Worm (Caenorhabditis elegans) whole organism, young adult: Measurements from ENCODE around the gene oxi-1.

ENCODE experiments used
- C06A6.2 ChIP-seq: fragments of 200-800 bp; sonication (Bioruptor generic); conservative IDR thresholded peaks from 2 replicates; pipeline ENCODE4 v1.3.6; 2022; ENCODE audit warnings: missing genetic modification characterization, missing compliant biosample characterization
- C17E4.6 ChIP-seq: fragments of 200-800 bp; sonication (Bioruptor generic); IDR thresholded peaks from 2 replicates; pipeline ENCODE4 v1.3.6; 2022; ENCODE audit warnings: missing genetic modification reagents, missing genetic modification characterization, missing compliant biosample characterization
- F55B11.4 ChIP-seq: sonication (generic microtip); optimal IDR thresholded peaks from 2 replicates; lab custom pipeline; 2016; ENCODE audit warnings: missing compliant biosample characterization, missing genetic modification characterization, borderline replicate concordance; ENCODE audit not compliant: insufficient read depth
- F57A8.1 ChIP-seq: fragments of 200-800 bp; sonication (Bioruptor generic); optimal IDR thresholded peaks from 2 replicates; lab custom pipeline; 2018; ENCODE audit warnings: mild to moderate bottlenecking, missing genetic modification characterization, moderate library complexity, missing compliant biosample characterization
- K11D2.4 ChIP-seq: fragments of 200-800 bp; sonication (Bioruptor generic); IDR thresholded peaks from 2 replicates; pipeline ENCODE4 v1.3.6; 2022; ENCODE audit warnings: missing genetic modification reagents, missing genetic modification characterization, missing compliant biosample characterization
- K12H6.12 ChIP-seq: fragments of 200-800 bp; sonication (Bioruptor generic); optimal IDR thresholded peaks from 2 replicates; lab custom pipeline; 2018; ENCODE audit warnings: mild to moderate bottlenecking, missing genetic modification characterization, missing compliant biosample characterization
- T26A5.8 ChIP-seq: sonication (generic microtip); optimal IDR thresholded peaks from 2 replicates; lab custom pipeline; 2016; ENCODE audit warnings: missing genetic modification characterization, missing compliant biosample characterization
- aptf-3 ChIP-seq: fragments of 200-800 bp; sonication (Bioruptor generic); IDR thresholded peaks from 2 replicates; pipeline ENCODE4 v1.3.6; 2022; ENCODE audit warnings: missing genetic modification characterization, missing compliant biosample characterization
- athp-1 ChIP-seq: sonication (generic microtip); optimal IDR thresholded peaks from 2 replicates; lab custom pipeline; 2017; ENCODE audit warnings: mild to moderate bottlenecking, missing genetic modification characterization, missing compliant biosample characterization
- attf-3 ChIP-seq: fragments of 200-800 bp; sonication (Bioruptor generic); conservative IDR thresholded peaks from 2 replicates; pipeline ENCODE4 v1.3.6; 2022; ENCODE audit warnings: missing genetic modification reagents, missing genetic modification characterization, missing compliant biosample characterization
- attf-6 ChIP-seq: fragments of 200-800 bp; sonication (Bioruptor generic); IDR thresholded peaks from 2 replicates; pipeline ENCODE4 v1.3.6; 2022; ENCODE audit warnings: missing genetic modification reagents, missing genetic modification characterization, missing compliant biosample characterization
- bed-1 ChIP-seq: fragments of 200-800 bp; sonication (Bioruptor generic); IDR thresholded peaks from 2 replicates; pipeline ENCODE4 v1.3.6; 2022; ENCODE audit warnings: missing genetic modification reagents, missing genetic modification characterization, missing compliant biosample characterization
- ccch-3 ChIP-seq: fragments of 200-800 bp; sonication (Bioruptor generic); optimal IDR thresholded peaks from 2 replicates; lab custom pipeline; 2018; ENCODE audit warnings: mild to moderate bottlenecking, missing genetic modification characterization, missing compliant biosample characterization
- ceh-100 ChIP-seq: fragments of 200-800 bp; sonication (Bioruptor generic); IDR thresholded peaks from 2 replicates; pipeline ENCODE4 v1.3.6; 2022; ENCODE audit warnings: missing genetic modification reagents, missing genetic modification characterization, missing compliant biosample characterization
- ceh-40 ChIP-seq: fragments of 200-800 bp; sonication (Bioruptor generic); IDR thresholded peaks from 2 replicates; pipeline ENCODE4 v1.3.6; 2022; ENCODE audit warnings: missing genetic modification characterization, missing compliant biosample characterization
- ceh-91 ChIP-seq: fragments of 200-800 bp; sonication (Bioruptor generic); IDR thresholded peaks from 2 replicates; pipeline ENCODE4 v1.3.6; 2022; ENCODE audit warnings: missing genetic modification reagents, missing genetic modification characterization, missing compliant biosample characterization
- chd-7 ChIP-seq: sonication (generic microtip); optimal IDR thresholded peaks from 2 replicates; lab custom pipeline; 2016; ENCODE audit warnings: mild to moderate bottlenecking, missing genetic modification characterization, moderate library complexity, missing compliant biosample characterization
- die-1 ChIP-seq: sonication (generic microtip); optimal IDR thresholded peaks from 2 replicates; lab custom pipeline; 2016; ENCODE audit warnings: missing genotype, mild to moderate bottlenecking, missing genetic modification characterization, missing compliant biosample characterization
- dpff-1 ChIP-seq: sonication (generic microtip); optimal IDR thresholded peaks from 2 replicates; lab custom pipeline; 2017; ENCODE audit warnings: mild to moderate bottlenecking, missing genetic modification characterization, missing compliant biosample characterization
- dpl-1 ChIP-seq: fragments of 150-350 bp; optimal IDR thresholded peaks from 2 replicates; lab custom pipeline; 2014; ENCODE audit warnings: missing biosample characterization, missing genetic modification reagents, missing genetic modification characterization
- egrh-3 ChIP-seq: fragments of 200-800 bp; sonication (Bioruptor generic); IDR thresholded peaks from 2 replicates; pipeline ENCODE4 v1.3.6; 2022; ENCODE audit warnings: missing genetic modification reagents, missing genetic modification characterization, missing compliant biosample characterization
- let-526 ChIP-seq: fragments of 200-800 bp; sonication (Bioruptor generic); IDR thresholded peaks from 2 replicates; pipeline ENCODE4 v1.3.6; 2022; ENCODE audit warnings: missing genetic modification reagents, missing genetic modification characterization, missing compliant biosample characterization
- let-607 ChIP-seq, 2 experiments: fragments of 200-800 bp in 1 of 2; sonication (Bioruptor generic) in 1 of 2; sonication (generic microtip) in 1 of 2; optimal IDR thresholded peaks; 2 replicates each; lab custom pipeline; 2016 to 2018; ENCODE audit warnings: mild to moderate bottlenecking in 2 of 2, missing compliant biosample characterization in 2 of 2, missing genetic modification characterization in 2 of 2, moderate library complexity in 2 of 2, missing genotype in 1 of 2
- lin-54 ChIP-seq: fragments of 200-800 bp; sonication (Bioruptor generic); optimal IDR thresholded peaks from 2 replicates; lab custom pipeline; 2018; ENCODE audit warnings: mild to moderate bottlenecking, missing genetic modification characterization, missing compliant biosample characterization
- lsl-1 ChIP-seq: fragments of 200-800 bp; sonication (Bioruptor generic); optimal IDR thresholded peaks from 2 replicates; lab custom pipeline; 2018; ENCODE audit warnings: mild to moderate bottlenecking, missing genetic modification characterization, moderate library complexity, missing compliant biosample characterization
- madf-3 ChIP-seq: fragments of 200-800 bp; sonication (Bioruptor generic); IDR thresholded peaks from 2 replicates; pipeline ENCODE4 v1.3.6; 2022; ENCODE audit warnings: missing genetic modification reagents, missing genetic modification characterization, missing compliant biosample characterization
- madf-6 ChIP-seq: fragments of 200-800 bp; sonication (Bioruptor generic); IDR thresholded peaks from 2 replicates; pipeline ENCODE4 v1.3.6; 2022; ENCODE audit warnings: missing genetic modification reagents, missing genetic modification characterization, missing compliant biosample characterization
- mes-4 ChIP-seq: sonication (generic microtip); optimal IDR thresholded peaks from 2 replicates; lab custom pipeline; 2016; ENCODE audit warnings: missing genotype, missing genetic modification characterization, missing compliant biosample characterization
- nfya-1 ChIP-seq: sonication (generic microtip); optimal IDR thresholded peaks from 2 replicates; lab custom pipeline; 2017; ENCODE audit warnings: antibody characterized with exemption, missing compliant biosample characterization, missing genetic modification characterization, borderline replicate concordance; ENCODE audit not compliant: insufficient read depth
- nfya-2 ChIP-seq: fragments of 200-800 bp; sonication (Bioruptor generic); IDR thresholded peaks from 2 replicates; pipeline ENCODE4 v1.3.6; 2022; ENCODE audit warnings: missing genetic modification reagents, missing genetic modification characterization, missing compliant biosample characterization
- nhr-120 ChIP-seq: fragments of 200-800 bp; sonication (Bioruptor generic); IDR thresholded peaks from 2 replicates; pipeline ENCODE4 v1.3.6; 2022; ENCODE audit warnings: missing genetic modification characterization, missing compliant biosample characterization
- nhr-179 ChIP-seq: sonication (generic microtip); optimal IDR thresholded peaks from 2 replicates; lab custom pipeline; 2016; ENCODE audit warnings: mild to moderate bottlenecking, missing genetic modification characterization, missing compliant biosample characterization
- nhr-27 ChIP-seq: fragments of 200-800 bp; sonication (Bioruptor generic); optimal IDR thresholded peaks from 2 replicates; lab custom pipeline; 2018; ENCODE audit warnings: mild to moderate bottlenecking, missing genetic modification characterization, moderate library complexity, missing compliant biosample characterization
- nhr-80 ChIP-seq: sonication (generic microtip); optimal IDR thresholded peaks from 2 replicates; lab custom pipeline; 2016; ENCODE audit warnings: missing genetic modification characterization, missing compliant biosample characterization
- nhr-90 ChIP-seq: sonication (generic microtip); optimal IDR thresholded peaks from 2 replicates; lab custom pipeline; 2016; ENCODE audit warnings: missing genotype, mild to moderate bottlenecking, missing genetic modification characterization, missing compliant biosample characterization
- pbrm-1 ChIP-seq: fragments of 200-800 bp; sonication (Bioruptor generic); IDR thresholded peaks from 2 replicates; pipeline ENCODE4 v1.3.6; 2022; ENCODE audit warnings: missing genetic modification reagents, missing genetic modification characterization, missing compliant biosample characterization
- repo-1 ChIP-seq: sonication (generic microtip); optimal IDR thresholded peaks from 2 replicates; lab custom pipeline; 2017; ENCODE audit warnings: mild to moderate bottlenecking, missing genetic modification characterization, missing compliant biosample characterization
- rpc-1 ChIP-seq, 2 experiments: fragments of 150-350 bp in 1 of 2; sonication (generic microtip) in 1 of 2; optimal IDR thresholded peaks; 2 replicates each; lab custom pipeline; 2014 to 2018; ENCODE audit warnings: missing biosample characterization in 1 of 2, missing genetic modification characterization in 1 of 2, missing genetic modification reagents in 1 of 2, missing genotype in 1 of 2
- sdz-38 ChIP-seq: sonication (generic microtip); optimal IDR thresholded peaks from 2 replicates; lab custom pipeline; 2016; ENCODE audit warnings: missing genotype, missing genetic modification characterization, missing compliant biosample characterization
- snpc-3.4 ChIP-seq: sonication (generic microtip); optimal IDR thresholded peaks from 2 replicates; lab custom pipeline; 2017; ENCODE audit warnings: missing genetic modification characterization, mild to moderate bottlenecking, missing compliant biosample characterization, antibody characterized with exemption, moderate library complexity, missing genotype, missing genetic modification reagents
- sptf-2 ChIP-seq: fragments of 200-800 bp; sonication (Bioruptor generic); optimal IDR thresholded peaks from 2 replicates; lab custom pipeline; 2018; ENCODE audit warnings: mild to moderate bottlenecking, missing genetic modification characterization, missing compliant biosample characterization
- tbp1 ChIP-seq: fragments of 200-800 bp; sonication (Bioruptor generic); optimal IDR thresholded peaks from 2 replicates; lab custom pipeline; 2018; ENCODE audit warnings: mild to moderate bottlenecking, missing genetic modification characterization, missing compliant biosample characterization
- tlf-1 ChIP-seq: fragments of 200-800 bp; sonication (Bioruptor generic); optimal IDR thresholded peaks from 2 replicates; lab custom pipeline; 2018; ENCODE audit warnings: mild to moderate bottlenecking, missing genetic modification characterization, missing compliant biosample characterization
- xnd-1 ChIP-seq: sonication (generic microtip); optimal IDR thresholded peaks from 2 replicates; lab custom pipeline; 2016; ENCODE audit warnings: missing genotype, missing genetic modification reagents, missing genetic modification characterization, missing compliant biosample characterization
- zfh-2 ChIP-seq: fragments of 200-800 bp; sonication (Bioruptor generic); conservative IDR thresholded peaks from 2 replicates; pipeline ENCODE4 v1.3.6; 2022; ENCODE audit warnings: missing genetic modification reagents, missing genetic modification characterization, missing compliant biosample characterization
- ztf-18 ChIP-seq: sonication (generic microtip); optimal IDR thresholded peaks from 2 replicates; lab custom pipeline; 2016; ENCODE audit warnings: missing genotype, mild to moderate bottlenecking, missing genetic modification characterization, missing compliant biosample characterization
- ztf-25 ChIP-seq: fragments of 200-800 bp; sonication (Bioruptor generic); IDR thresholded peaks from 2 replicates; pipeline ENCODE4 v1.3.6; 2022; ENCODE audit warnings: missing genetic modification reagents, missing genetic modification characterization, missing compliant biosample characterization
- ztf-26 ChIP-seq: sonication (generic microtip); optimal IDR thresholded peaks from 2 replicates; lab custom pipeline; 2017; ENCODE audit warnings: missing genetic modification characterization, missing compliant biosample characterization
- ztf-3 ChIP-seq: fragments of 200-800 bp; sonication (Bioruptor generic); optimal IDR thresholded peaks from 2 replicates; lab custom pipeline; 2018; ENCODE audit warnings: mild to moderate bottlenecking, missing genetic modification characterization, missing compliant biosample characterization

Gene oxi-1

ce11 chrIII:10848858-10849257 lies 9.2 kb upstream of the oxi-1 start, which contains the start of the genes fbxb-85 and hex-3 (continued):
- TF ChIP-seq dpl-1 (GFP tag; lab: Kevin White, UChicago) (peak; percentile 60), attf-6 (GFP tag; lab: Robert Waterston, UW) (no peak), K12H6.12 (tag; lab: Kevin White, UChicago) (peak; percentile 82), xnd-1 (peak; percentile 74), ccch-3 (no peak), nfya-2 (GFP tag; lab: Robert Waterston, UW) (0 out of 2 replicates have a peak, but pooled peaks have one; percentile 56), C06A6.2 (peak; percentile 79), T26A5.8 (tag; lab: Kevin White, UChicago) (no peak), dpff-1 (no peak), repo-1 (tag; lab: Kevin White, UChicago) (peak; percentile 90), madf-3 (GFP tag; lab: Robert Waterston, UW) (no peak; the same call in 1 of the 2 replicates), tlf-1 (GFP tag; lab: Kevin White, UChicago) (peak; percentile 93), lin-54 (GFP tag; lab: Kevin White, UChicago) (peak; percentile 95), chd-7 (no peak), sptf-2 (GFP tag; lab: Kevin White, UChicago) (no peak), let-526 (GFP tag; lab: Robert Waterston, UW) (no peak), nhr-90 (tag; lab: Kevin White, UChicago) (no peak), ceh-100 (GFP tag; lab: Robert Waterston, UW) (peak; percentile 93), rpc-1 (optimal IDR thresholded peaks at IDR 0.05; lab: Kevin White, UChicago) (no peak), rpc-1 (tag; optimal IDR thresholded peaks at IDR 0.05; lab: Kevin White, UChicago) (no peak), tbp1 (peak; percentile 71), let-607 (tag; optimal IDR thresholded peaks at IDR 0.05; lab: Kevin White, UChicago) (peak; percentile 40 to 67), ztf-26 (tag; lab: Kevin White, UChicago) (peak; percentile 86), egrh-3 (GFP tag; lab: Robert Waterston, UW) (no peak), F55B11.4 (tag; lab: Kevin White, UChicago) (no peak), K11D2.4 (GFP tag; lab: Robert Waterston, UW) (peak; percentile 92), C17E4.6 (GFP tag; lab: Robert Waterston, UW) (peak; percentile 83), ztf-25 (GFP tag; lab: Robert Waterston, UW) (no peak), lsl-1 (GFP tag; lab: Kevin White, UChicago) (peak; percentile 80), nhr-120 (GFP tag; lab: Robert Waterston, UW) (no peak), mes-4 (no peak), pbrm-1 (peak; percentile 93), sdz-38 (tag; lab: Kevin White, UChicago) (no peak), zfh-2 (peak; percentile 76), aptf-3 (GFP tag; lab: Robert Waterston, UW) (no peak), ceh-40 (GFP tag; lab: Robert Waterston, UW) (no peak), nhr-80 (tag; lab: Kevin White, UChicago) (peak; percentile 47), madf-6 (GFP tag; lab: Robert Waterston, UW) (peak; percentile 88), athp-1 (tag; lab: Kevin White, UChicago) (peak; percentile 68), ztf-3 (GFP tag; lab: Kevin White, UChicago) (peak; percentile 29), F57A8.1 (no peak), ztf-18 (tag; lab: Kevin White, UChicago) (peak; percentile 99), attf-3 (GFP tag; lab: Robert Waterston, UW) (no peak), nhr-179 (tag; lab: Kevin White, UChicago) (no peak), ceh-91 (peak; percentile 80), nhr-27 (no peak), nfya-1 (tag; lab: Kevin White, UChicago) (no peak), die-1 (tag; lab: Kevin White, UChicago) (peak; percentile 41), bed-1 (GFP tag; lab: Robert Waterston, UW) (no peak), snpc-3.4 (peak; percentile 82)
